Fruit fly (Drosophila melanogaster) whole organism, wandering third instar larva: ENCODE results near the gene CG3168.

ENCODE experiments used
- Abd-B ChIP-seq: fragments of >200 bp; optimal IDR thresholded peaks from 2 replicates; lab custom pipeline; 2017; ENCODE audit warnings: missing biosample characterization, missing genetic modification characterization
- CG32264 ChIP-seq: fragments of 200-800 bp; sonication (Bioruptor generic); optimal IDR thresholded peaks from 2 replicates; lab custom pipeline; 2016; ENCODE audit warnings: missing biosample characterization, missing genetic modification characterization
- CG9705 ChIP-seq: fragments of 200-800 bp; sonication (Bioruptor generic); optimal IDR thresholded peaks from 2 replicates; lab custom pipeline; 2018; ENCODE audit warnings: missing biosample characterization, mild to moderate bottlenecking, missing genetic modification characterization
- CrebA ChIP-seq: fragments of 200-800 bp; sonication (Bioruptor generic); optimal IDR thresholded peaks from 2 replicates; lab custom pipeline; 2016; ENCODE audit warnings: missing biosample characterization, mild to moderate bottlenecking, missing genetic modification characterization, borderline replicate concordance
- Dfd ChIP-seq: fragments of >200 bp; optimal IDR thresholded peaks from 2 replicates; lab custom pipeline; 2017; ENCODE audit warnings: missing biosample characterization, missing genetic modification characterization
- OdsH ChIP-seq: fragments of 200-800 bp; sonication (Bioruptor generic); optimal IDR thresholded peaks from 2 replicates; lab custom pipeline; 2016; ENCODE audit warnings: missing biosample characterization, mild to moderate bottlenecking, missing genetic modification characterization
- dsf ChIP-seq: sonication (Bioruptor generic); optimal IDR thresholded peaks from 2 replicates; lab custom pipeline; 2016; ENCODE audit warnings: missing biosample characterization, missing genetic modification characterization, borderline replicate concordance
- ey ChIP-seq: fragments of 200-800 bp; sonication (Bioruptor generic); optimal IDR thresholded peaks from 2 replicates; lab custom pipeline; 2016; ENCODE audit warnings: missing biosample characterization, missing genetic modification characterization
- fru ChIP-seq: fragments of 200-800 bp; sonication (Bioruptor generic); optimal IDR thresholded peaks from 3 replicates; lab custom pipeline; 2016; ENCODE audit warnings: missing biosample characterization, mild to moderate bottlenecking, missing genetic modification characterization
- h ChIP-seq: fragments of 200-800 bp; sonication (Bioruptor generic); optimal IDR thresholded peaks from 3 replicates; lab custom pipeline; 2016; ENCODE audit warnings: missing biosample characterization, mild to moderate bottlenecking, missing genetic modification characterization
- jim ChIP-seq: fragments of 175-275, 200-325 bp; sonication (Bioruptor generic); optimal IDR thresholded peaks from 2 replicates; lab custom pipeline; 2016; ENCODE audit warnings: missing biosample characterization, mild to moderate bottlenecking, missing genetic modification characterization
- lola ChIP-seq: fragments of >200 bp; optimal IDR thresholded peaks from 2 replicates; lab custom pipeline; 2017; ENCODE audit warnings: missing biosample characterization, missing genetic modification characterization
- pan ChIP-seq: fragments of >200 bp; optimal IDR thresholded peaks from 2 replicates; lab custom pipeline; 2017
- psq ChIP-seq: fragments of 200-800 bp; sonication (Bioruptor generic); optimal IDR thresholded peaks from 3 replicates; lab custom pipeline; 2017; ENCODE audit warnings: missing biosample characterization, mild to moderate bottlenecking, missing genetic modification characterization, moderate library complexity

dm6 chrX:6724904-6725505 is 14.8 kb downstream of the CG3168 start:
- TF ChIP-seq h (GFP tag; lab: Kevin White, UChicago) (no peak), CG32264 (GFP tag; lab: Kevin White, UChicago) (no peak), CrebA (GFP tag; lab: Kevin White, UChicago) (no peak), Abd-B (GFP tag; lab: Kevin White, UChicago) (no peak), CG9705 (no peak), ey (GFP tag; lab: Kevin White, UChicago) (no peak), lola (GFP tag; lab: Kevin White, UChicago) (no peak), jim (GFP tag; lab: Kevin White, UChicago) (no peak), OdsH (GFP tag; lab: Kevin White, UChicago) (no peak), dsf (GFP tag; lab: Kevin White, UChicago) (no peak), psq (GFP tag; lab: Kevin White, UChicago) (no peak), Dfd (GFP tag; lab: Kevin White, UChicago) (no peak), fru (GFP tag; lab: Kevin White, UChicago) (no peak), pan (no peak)
